Fruit fly (Drosophila melanogaster): ENCODE data around the gene CG11417.

Gene CG11417

DNA sequence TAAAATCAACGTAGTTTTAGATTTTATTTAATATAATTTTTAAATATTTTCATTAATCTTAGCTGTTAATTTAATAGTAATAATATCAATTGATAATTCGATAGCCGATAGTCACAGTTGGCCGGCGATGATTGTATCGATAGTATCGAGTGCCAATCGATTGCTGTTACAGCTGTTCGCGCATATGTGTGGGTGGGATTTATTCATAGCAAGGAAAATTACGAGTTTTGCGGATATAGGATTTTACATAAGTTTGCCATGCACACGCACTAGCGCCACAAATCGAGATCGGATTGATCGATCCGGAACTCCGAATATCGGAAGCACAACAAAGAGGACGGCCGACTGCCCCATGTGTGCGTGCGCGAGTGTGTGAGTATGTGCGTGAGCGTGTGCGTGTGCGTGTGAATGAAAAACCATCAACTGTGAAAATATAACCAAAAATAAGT, 11.8 kb upstream of the CG11417 start, which contains the start of gene Naa30A (continued):
- TF ChIP-seq Mrtf (GFP tag; IDR thresholded peaks at IDR 0.05) (no peak), Xbp1 (GFP tag; optimal IDR thresholded peaks at IDR 0.05) (no peak), CG8089 (GFP tag; optimal IDR thresholded peaks at IDR 0.05) (no peak), CG14050 (GFP tag; IDR thresholded peaks at IDR 0.05) (no peak), Hsf (GFP tag; optimal IDR thresholded peaks at IDR 0.05) (no peak), CG8281 (tag; optimal IDR thresholded peaks at IDR 0.05) (no peak), NK7.1 (GFP tag; optimal IDR thresholded peaks at IDR 0.05) (no peak), h (optimal IDR thresholded peaks at IDR 0.05) (no peak), Dip3 (GFP tag; optimal IDR thresholded peaks at IDR 0.05) (no peak), gcm2 (GFP tag; optimal IDR thresholded peaks at IDR 0.05) (no peak), Deaf1 (tag; optimal IDR thresholded peaks at IDR 0.05) (peak; percentile 8), Ets65A (GFP tag) (no peak), chn (GFP tag; optimal IDR thresholded peaks at IDR 0.05) (no peak), CG3847 (GFP tag; IDR thresholded peaks at IDR 0.05) (no peak), CG17359 (tag; optimal IDR thresholded peaks at IDR 0.05) (no peak), CG4360 (GFP tag; IDR thresholded peaks at IDR 0.05) (no peak), CG18262 (tag; optimal IDR thresholded peaks at IDR 0.05) (peak; percentile 16), crp (GFP tag; optimal IDR thresholded peaks at IDR 0.05) (peak; percentile 29 to 91), Bgb (GFP tag; IDR thresholded peaks at IDR 0.05; ENCODE audit: partially characterized antibody) (peak; percentile 96), wdn (GFP tag; IDR thresholded peaks at IDR 0.05) (no peak), HLH4C (GFP tag; IDR thresholded peaks at IDR 0.05; ENCODE audit: partially characterized antibody) (peak; percentile 97), fru (optimal IDR thresholded peaks at IDR 0.05) (no peak), ewg (GFP tag; optimal IDR thresholded peaks at IDR 0.05) (peak; percentile 51), CG10654 (GFP tag; optimal IDR thresholded peaks at IDR 0.05) (no peak), Fer2 (tag; optimal IDR thresholded peaks at IDR 0.05) (no peak), CG11695 (GFP tag; IDR thresholded peaks at IDR 0.05) (no peak), HLHmδ (GFP tag; optimal IDR thresholded peaks at IDR 0.05) (no peak), Gsc (GFP tag; IDR thresholded peaks at IDR 0.05) (no peak), cwo (GFP tag; optimal IDR thresholded peaks at IDR 0.05) (no peak), dpn (GFP tag; optimal IDR thresholded peaks at IDR 0.05) (peak in 1 of 2 experiments; percentile 24), fd96Cb (tag; optimal IDR thresholded peaks at IDR 0.05) (no peak), dmrt99B (tag; optimal IDR thresholded peaks at IDR 0.05) (no peak), chif (GFP tag; optimal IDR thresholded peaks at IDR 0.05) (no peak), en (GFP tag; optimal IDR thresholded peaks at IDR 0.05) (no peak), insv (GFP tag; optimal IDR thresholded peaks at IDR 0.05) (no peak), Usf (GFP tag; optimal IDR thresholded peaks at IDR 0.05) (no peak), sr (GFP tag; IDR thresholded peaks at IDR 0.05) (peak; percentile 64; the same call in 1 of the 3 replicates), CG16813 (GFP tag; IDR thresholded peaks at IDR 0.05; ENCODE audit: partially characterized antibody) (peak; percentile 97), Bdp1 (GFP tag; optimal IDR thresholded peaks at IDR 0.05) (no peak), CrebB (tag; optimal IDR thresholded peaks at IDR 0.05) (no peak), Dp (GFP tag; optimal IDR thresholded peaks at IDR 0.05) (peak; percentile 42), CG15696 (tag; optimal IDR thresholded peaks at IDR 0.05) (no peak), CG18619 (GFP tag; optimal IDR thresholded peaks at IDR 0.05) (no peak), B-H2 (GFP tag; optimal IDR thresholded peaks at IDR 0.05) (peak; percentile 15), CkIIα-i1 (GFP tag; IDR thresholded peaks at IDR 0.05) (no peak), Sin3A (optimal IDR thresholded peaks at IDR 0.05) (peak; percentile 10), CG14441 (GFP tag; IDR thresholded peaks at IDR 0.05) (no peak), Hr39 (optimal IDR thresholded peaks at IDR 0.05) (peak; percentile 86), toy (GFP tag; IDR thresholded peaks at IDR 0.05) (no peak), Elba2 (GFP tag; optimal IDR thresholded peaks at IDR 0.05) (no peak), pzg (GFP tag; optimal IDR thresholded peaks at IDR 0.05) (peak; percentile 67), nerfin-1 (tag; optimal IDR thresholded peaks at IDR 0.05) (peak; percentile 25), bbx (GFP tag; IDR thresholded peaks at IDR 0.05; ENCODE audit: partially characterized antibody) (peak; percentile 97)
